Worm (Caenorhabditis elegans): ENCODE data around the gene fbxc-7.

ce11 chrII:972850-973249 lies 18.1 kb downstream of the fbxc-7 start, which contains the start of gene C32B5.15:
- TF ChIP-seq egl-5 (tag; optimal IDR thresholded peaks at IDR 0.05), result no peak
- TF ChIP-seq ZK546.5 (tag; optimal IDR thresholded peaks at IDR 0.05), result no peak
- TF ChIP-seq nhr-11 (tag; optimal IDR thresholded peaks at IDR 0.05), result no peak
- TF ChIP-seq unc-62 (GFP tag; optimal IDR thresholded peaks at IDR 0.05), result no peak
- TF ChIP-seq ceh-9 (tag; optimal IDR thresholded peaks at IDR 0.05), result no peak
- no peak for TF ChIP-seq lin-15B (tag; optimal IDR thresholded peaks at IDR 0.05)
- TF ChIP-seq elt-1 (tag; optimal IDR thresholded peaks at IDR 0.05), result no peak
- TF ChIP-seq skn-1 (tag; optimal IDR thresholded peaks at IDR 0.05), result no peak
- TF ChIP-seq zag-1 (tag; optimal IDR thresholded peaks at IDR 0.05), result no peak
- no peak for TF ChIP-seq elt-3 (tag; optimal IDR thresholded peaks at IDR 0.05)
- TF ChIP-seq fkh-10 (GFP tag; optimal IDR thresholded peaks at IDR 0.05), result no peak
- no peak for TF ChIP-seq snpc-4 (tag; optimal IDR thresholded peaks at IDR 0.05)
